Fruit fly (Drosophila melanogaster) whole organism, prepupa: Measurements from ENCODE around the gene CG13075.

Experiments used
- Blimp-1 ChIP-seq: fragments of 200-800 bp; sonication (Bioruptor generic); optimal IDR thresholded peaks from 3 replicates; lab custom pipeline; 2017; ENCODE audit warnings: missing biosample characterization, missing genetic modification characterization, mild to moderate bottlenecking, moderate library complexity, missing genetic modification reagents
- Smox ChIP-seq: fragments of 200-800 bp; sonication (Bioruptor generic); optimal IDR thresholded peaks from 3 replicates; lab custom pipeline; 2016; ENCODE audit warnings: missing biosample characterization, missing genetic modification characterization
- Sox15 ChIP-seq: fragments of 200-800 bp; sonication (Bioruptor generic); optimal IDR thresholded peaks from 3 replicates; lab custom pipeline; 2016; ENCODE audit warnings: missing biosample characterization, missing genetic modification characterization
- dsx ChIP-seq: fragments of 200-800 bp; optimal IDR thresholded peaks from 3 replicates; lab custom pipeline; 2019; ENCODE audit warnings: missing biosample characterization, mild to moderate bottlenecking, missing genetic modification characterization, moderate library complexity; ENCODE audit not compliant: poor library complexity, severe bottlenecking
- esn ChIP-seq: fragments of 200-800 bp; sonication (Bioruptor generic); optimal IDR thresholded peaks from 2 replicates; lab custom pipeline; 2016; ENCODE audit warnings: missing biosample characterization, mild to moderate bottlenecking, missing genetic modification characterization, moderate library complexity
- salr ChIP-seq, 2 experiments: fragments of 200-800 bp; sonication (Bioruptor generic); optimal IDR thresholded peaks; 3 replicates each; lab custom pipeline; 2016 to 2018; ENCODE audit warnings: missing biosample characterization in 2 of 2, missing genetic modification characterization in 2 of 2, mild to moderate bottlenecking in 1 of 2
- svp ChIP-seq: fragments of 200-800 bp; sonication (Bioruptor generic); peaks from one replicate; lab custom pipeline; 2016; ENCODE audit warnings: missing biosample characterization, missing genetic modification characterization

DNA sequence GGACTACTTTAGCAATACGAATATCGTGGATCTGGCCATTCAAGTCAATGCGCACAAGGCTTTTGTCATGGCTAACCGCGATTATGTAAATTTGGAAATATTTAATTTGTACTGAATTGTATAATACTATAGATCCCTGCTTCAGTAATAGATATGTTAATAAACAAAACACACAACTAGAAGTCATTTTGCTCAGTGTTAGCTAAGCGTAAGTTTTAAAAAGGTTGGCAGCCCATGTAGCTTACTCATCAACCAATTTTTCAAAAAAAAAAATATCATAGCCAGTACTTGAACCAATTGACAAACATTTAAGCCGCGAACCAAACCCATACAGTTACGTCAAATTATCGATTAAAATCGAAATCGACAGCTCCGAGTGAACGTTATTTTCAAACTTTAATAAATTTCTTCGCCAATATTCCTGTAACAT lies 46.7 kb upstream of the CG13075 start:
- peak; percentile 43 for TF ChIP-seq Sox15
- peak; percentile 78 for TF ChIP-seq esn
- peak; percentile 37 for TF ChIP-seq Blimp-1 (GFP tag; lab: Kevin White, UChicago)
- peak; percentile 78 for TF ChIP-seq Smox (GFP tag; lab: Kevin White, UChicago)
- peak; percentile 42 for TF ChIP-seq dsx
- TF ChIP-seq svp (GFP tag; lab: Kevin White, UChicago) = peak; percentile 88
- peak; percentile 17 to 50 for TF ChIP-seq salr (GFP tag; optimal IDR thresholded peaks at IDR 0.05; lab: Kevin White, UChicago)
